Fruit fly (Drosophila melanogaster) whole organism: Measurements from ENCODE around the gene CG4382.

Experiments used
- CG8478 ChIP-seq: fragments of >200 bp; optimal IDR thresholded peaks from 2 replicates; lab custom pipeline; 2018; ENCODE audit warnings: inconsistent platforms
- Dll ChIP-seq: fragments of >200 bp; optimal IDR thresholded peaks from 2 replicates; lab custom pipeline; 2017
- EcR ChIP-seq, 2 experiments: fragments of >200 bp; optimal IDR thresholded peaks; 2 replicates each; lab custom pipeline; 2017; ENCODE audit warnings: missing biosample characterization in 2 of 2, missing genetic modification characterization in 2 of 2, missing genetic modification reagents in 2 of 2
- pan ChIP-seq: fragments of >200 bp; optimal IDR thresholded peaks from 2 replicates; lab custom pipeline; 2017
- psq ChIP-seq: fragments of >200 bp; optimal IDR thresholded peaks from 2 replicates; lab custom pipeline; 2017
- usp ChIP-seq: fragments of >200 bp; optimal IDR thresholded peaks from 2 replicates; lab custom pipeline; 2017; ENCODE audit warnings: missing biosample characterization, missing genetic modification characterization, mixed read lengths

DNA sequence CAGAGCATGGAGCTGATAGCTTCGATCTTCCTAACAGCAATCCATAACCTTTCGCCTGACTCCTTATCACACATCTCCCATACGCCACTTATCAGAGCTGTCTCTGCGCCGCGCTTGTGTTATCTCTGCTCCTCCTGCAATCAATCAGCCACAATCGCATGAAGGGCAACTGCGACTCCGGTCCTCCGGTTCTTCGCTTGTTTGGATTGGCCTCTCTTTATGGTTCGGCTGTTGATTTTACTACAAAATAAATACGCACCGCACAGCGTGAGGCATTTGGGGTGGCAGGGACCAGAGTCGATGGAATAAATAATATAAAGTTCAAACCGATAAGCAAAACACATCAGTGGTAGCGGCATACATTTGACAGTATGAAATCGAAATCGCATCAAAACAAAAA is 32.4 kb upstream of the CG4382 start:
- TF ChIP-seq psq (lab: Kevin White, UChicago) = no peak
- TF ChIP-seq CG8478 (lab: Kevin White, UChicago) = no peak
- TF ChIP-seq pan (lab: Kevin White, UChicago) = no peak
- TF ChIP-seq usp = no peak
- no peak for TF ChIP-seq Dll (lab: Kevin White, UChicago)
- no peak for TF ChIP-seq EcR (GFP tag; optimal IDR thresholded peaks at IDR 0.05; lab: Kevin White, UChicago)
